Worm (Caenorhabditis elegans) whole organism, L4 larva: Measurements from ENCODE around the gene fbxb-103.

Experiments used
- F37D6.2 ChIP-seq: sonication (generic microtip); optimal IDR thresholded peaks from 2 replicates; lab custom pipeline; 2016; ENCODE audit warnings: mild to moderate bottlenecking, missing genetic modification characterization, missing compliant biosample characterization
- T20F7.1 ChIP-seq: fragments of 200-800 bp; sonication (Bioruptor generic); optimal IDR thresholded peaks from 2 replicates; lab custom pipeline; 2018; ENCODE audit warnings: mild to moderate bottlenecking, missing genetic modification characterization, missing compliant biosample characterization
- Y105C5A.15 ChIP-seq: fragments of 200-800 bp; sonication (Bioruptor generic); IDR thresholded peaks from 2 replicates; pipeline ENCODE4 v1.3.6; 2022; ENCODE audit warnings: missing genetic modification characterization, missing compliant biosample characterization
- Y75B8A.6 ChIP-seq: fragments of 200-800 bp; sonication (Bioruptor generic); IDR thresholded peaks from 2 replicates; pipeline ENCODE4 v1.3.6; 2022; ENCODE audit warnings: missing genetic modification reagents, missing genetic modification characterization, missing compliant biosample characterization
- aha-1 ChIP-seq: fragments of 150-350 bp; peaks from one replicate; lab custom pipeline; 2014; ENCODE audit warnings: missing biosample characterization, missing genetic modification characterization
- ceh-32 ChIP-seq: sonication (generic microtip); optimal IDR thresholded peaks from 2 replicates; lab custom pipeline; 2016; ENCODE audit warnings: mild to moderate bottlenecking, missing genetic modification characterization, missing compliant biosample characterization; ENCODE audit not compliant: poor library complexity
- ceh-44 ChIP-seq: fragments of 200-800 bp; sonication (Bioruptor generic); IDR thresholded peaks from 2 replicates; pipeline ENCODE4 v1.3.6; 2022; ENCODE audit warnings: missing genetic modification reagents, missing genetic modification characterization, missing compliant biosample characterization
- ceh-82 ChIP-seq: sonication (generic microtip); optimal IDR thresholded peaks from 2 replicates; lab custom pipeline; 2017; ENCODE audit warnings: missing biosample characterization, missing genetic modification characterization
- daf-16 ChIP-seq, 3 experiments: sonication (generic microtip); optimal IDR thresholded peaks; 2 replicates each; lab custom pipeline; 2016 to 2017; ENCODE audit warnings: missing genetic modification characterization in 3 of 3, missing genetic modification reagents in 3 of 3, mild to moderate bottlenecking in 2 of 3, missing compliant biosample characterization in 2 of 3, missing biosample characterization in 1 of 3, moderate library complexity in 1 of 3
- dmd-9 ChIP-seq: fragments of 200-800 bp; sonication (Bioruptor generic); IDR thresholded peaks from 2 replicates; pipeline ENCODE4 v1.3.6; 2022; ENCODE audit warnings: missing genetic modification reagents, missing genetic modification characterization, missing compliant biosample characterization
- duxl-1 ChIP-seq: sonication (generic microtip); optimal IDR thresholded peaks from 2 replicates; lab custom pipeline; 2016; ENCODE audit warnings: mild to moderate bottlenecking, missing genetic modification characterization, moderate library complexity, missing compliant biosample characterization; ENCODE audit not compliant: poor library complexity
- dve-1 ChIP-seq: sonication (generic microtip); optimal IDR thresholded peaks from 2 replicates; lab custom pipeline; 2017; ENCODE audit warnings: antibody characterized with exemption, mild to moderate bottlenecking, missing genetic modification characterization, missing compliant biosample characterization; ENCODE audit not compliant: insufficient read depth
- egl-27 ChIP-seq: sonication (generic microtip); optimal IDR thresholded peaks from 3 replicates; lab custom pipeline; 2017; ENCODE audit warnings: missing biosample characterization, missing genetic modification reagents, missing genetic modification characterization
- fkh-10 ChIP-seq: fragments of 150-350 bp; optimal IDR thresholded peaks from 2 replicates; lab custom pipeline; 2014; ENCODE audit warnings: missing biosample characterization, missing genetic modification reagents, missing genetic modification characterization
- fos-1 ChIP-seq: fragments of 150-350 bp; optimal IDR thresholded peaks from 2 replicates; lab custom pipeline; 2014; ENCODE audit warnings: missing biosample characterization, missing genetic modification characterization
- gei-8 ChIP-seq: fragments of 200-800 bp; sonication (Bioruptor generic); optimal IDR thresholded peaks from 2 replicates; lab custom pipeline; 2018; ENCODE audit warnings: mild to moderate bottlenecking, missing genetic modification characterization, missing compliant biosample characterization
- hif-1 ChIP-seq, 2 experiments: sonication (generic microtip); optimal IDR thresholded peaks; 2 replicates each; lab custom pipeline; 2016 to 2017; ENCODE audit warnings: missing compliant biosample characterization in 2 of 2, missing genetic modification characterization in 2 of 2, missing genetic modification reagents in 2 of 2, missing genotype in 2 of 2, mild to moderate bottlenecking in 1 of 2
- hlh-11 ChIP-seq: fragments of 200-800 bp; sonication (Bioruptor generic); optimal IDR thresholded peaks from 2 replicates; lab custom pipeline; 2018; ENCODE audit warnings: mild to moderate bottlenecking, missing genetic modification characterization, missing compliant biosample characterization
- hlh-30 ChIP-seq: sonication (generic microtip); optimal IDR thresholded peaks from 2 replicates; lab custom pipeline; 2017; ENCODE audit warnings: antibody characterized with exemption, mild to moderate bottlenecking, missing genetic modification characterization, missing compliant biosample characterization; ENCODE audit not compliant: insufficient read depth
- jun-1 ChIP-seq: fragments of 150-350 bp; optimal IDR thresholded peaks from 2 replicates; lab custom pipeline; 2014; ENCODE audit warnings: missing biosample characterization, missing genetic modification reagents, missing genetic modification characterization
- lim-7 ChIP-seq: fragments of 200-800 bp; sonication (Bioruptor generic); IDR thresholded peaks from 2 replicates; pipeline ENCODE4 v1.3.6; 2022; ENCODE audit warnings: missing genetic modification characterization, missing compliant biosample characterization
- lin-39 ChIP-seq: fragments of 150-350 bp; optimal IDR thresholded peaks from 2 replicates; lab custom pipeline; 2014; ENCODE audit warnings: missing biosample characterization, missing genetic modification reagents, missing genetic modification characterization
- lsy-2 ChIP-seq, 2 experiments: fragments of 150-350 bp in 1 of 2; sonication (generic microtip) in 1 of 2; optimal IDR thresholded peaks; 2 replicates each; lab custom pipeline; 2014 to 2017; ENCODE audit warnings: missing biosample characterization in 2 of 2, missing genetic modification characterization in 2 of 2
- mep-1 ChIP-seq: fragments of 150-350 bp; sonication (generic microtip); optimal IDR thresholded peaks from 3 replicates; lab custom pipeline; 2014; ENCODE audit warnings: missing biosample characterization, missing genetic modification characterization
- nhr-28 ChIP-seq: fragments of 150-350 bp; optimal IDR thresholded peaks from 2 replicates; lab custom pipeline; 2014; ENCODE audit warnings: missing biosample characterization, missing genetic modification characterization
- nhr-6 ChIP-seq: fragments of 150-350 bp; optimal IDR thresholded peaks from 2 replicates; lab custom pipeline; 2014; ENCODE audit warnings: missing biosample characterization, missing genetic modification characterization
- php-3 ChIP-seq: fragments of 200-800 bp; sonication (Bioruptor generic); IDR thresholded peaks from 2 replicates; pipeline ENCODE4 v1.3.6; 2022; ENCODE audit warnings: missing genetic modification reagents, missing genetic modification characterization, missing compliant biosample characterization
- pqm-1 ChIP-seq: sonication (generic microtip); optimal IDR thresholded peaks from 2 replicates; lab custom pipeline; 2017; ENCODE audit warnings: missing biosample characterization, missing genetic modification characterization
- saeg-2 ChIP-seq: fragments of 200-800 bp; sonication (Bioruptor generic); IDR thresholded peaks from 2 replicates; pipeline ENCODE4 v1.3.6; 2022; ENCODE audit warnings: missing genetic modification reagents, missing genetic modification characterization, missing compliant biosample characterization
- sdz-12 ChIP-seq: fragments of 200-800 bp; sonication (Bioruptor generic); optimal IDR thresholded peaks from 2 replicates; lab custom pipeline; 2018; ENCODE audit warnings: mild to moderate bottlenecking, missing genetic modification characterization, missing compliant biosample characterization
- spr-1 ChIP-seq: sonication (generic microtip); optimal IDR thresholded peaks from 2 replicates; lab custom pipeline; 2016; ENCODE audit warnings: mild to moderate bottlenecking, missing genetic modification characterization, missing compliant biosample characterization
- unc-130 ChIP-seq: sonication (generic microtip); optimal IDR thresholded peaks from 2 replicates; lab custom pipeline; 2016; ENCODE audit warnings: missing genetic modification reagents, missing genetic modification characterization, missing compliant biosample characterization
- unc-62 ChIP-seq, 3 experiments: fragments of 150-350 bp in 1 of 3; sonication (generic microtip); optimal IDR thresholded peaks in 2 of 3; peaks in 1 of 3; 1 replicate in 1 of 3; 2 replicates in 2 of 3; lab custom pipeline; 2014 to 2017; ENCODE audit warnings: missing biosample characterization in 3 of 3, missing genetic modification characterization in 3 of 3, missing genetic modification reagents in 3 of 3, missing genotype in 1 of 3
- vab-7 ChIP-seq: fragments of 200-800 bp; sonication (Bioruptor generic); IDR thresholded peaks from 2 replicates; pipeline ENCODE4 v1.3.6; 2022; ENCODE audit warnings: missing genetic modification reagents, missing genetic modification characterization, missing compliant biosample characterization
- zfp-3 ChIP-seq: fragments of 200-800 bp; sonication (Bioruptor generic); conservative IDR thresholded peaks from 2 replicates; pipeline ENCODE4 v1.3.6; 2022; ENCODE audit warnings: missing genetic modification reagents, missing genetic modification characterization, missing compliant biosample characterization
- zip-2 ChIP-seq: fragments of 150-350 bp; optimal IDR thresholded peaks from 2 replicates; lab custom pipeline; 2014; ENCODE audit warnings: missing biosample characterization, missing genetic modification characterization

Gene fbxb-103

ce11 chrII:3954018-3954417 lies 47.1 kb downstream of the fbxb-103 start:
- TF ChIP-seq gei-8 (no peak), daf-16 (GFP tag; optimal IDR thresholded peaks at IDR 0.05; lab: Kevin White, UChicago) (no peak), daf-16 (tag; optimal IDR thresholded peaks at IDR 0.05; lab: Kevin White, UChicago) (peak; percentile 89), zfp-3 (GFP tag; lab: Robert Waterston, UW) (no peak), hif-1 (tag; optimal IDR thresholded peaks at IDR 0.05; lab: Kevin White, UChicago) (no peak), saeg-2 (GFP tag; lab: Robert Waterston, UW) (no peak), php-3 (GFP tag; lab: Robert Waterston, UW) (peak; percentile 74), aha-1 (tag; lab: Kevin White, UChicago) (no peak), Y105C5A.15 (no peak), Y75B8A.6 (GFP tag; lab: Robert Waterston, UW) (no peak), nhr-6 (tag; lab: Kevin White, UChicago) (peak; percentile 24), nhr-28 (tag; lab: Kevin White, UChicago) (peak; percentile 87), ceh-32 (tag; lab: Kevin White, UChicago) (no peak), hlh-11 (tag; lab: Kevin White, UChicago) (peak; percentile 51), lsy-2 (tag; optimal IDR thresholded peaks at IDR 0.05; lab: Kevin White, UChicago) (no peak), dve-1 (tag; lab: Kevin White, UChicago) (peak; percentile 49), T20F7.1 (GFP tag; lab: Kevin White, UChicago) (peak; percentile 15), pqm-1 (tag; lab: Kevin White, UChicago) (peak; percentile 64)
- TF ChIP-seq, all 104 proteins: peak for 8

DNA sequence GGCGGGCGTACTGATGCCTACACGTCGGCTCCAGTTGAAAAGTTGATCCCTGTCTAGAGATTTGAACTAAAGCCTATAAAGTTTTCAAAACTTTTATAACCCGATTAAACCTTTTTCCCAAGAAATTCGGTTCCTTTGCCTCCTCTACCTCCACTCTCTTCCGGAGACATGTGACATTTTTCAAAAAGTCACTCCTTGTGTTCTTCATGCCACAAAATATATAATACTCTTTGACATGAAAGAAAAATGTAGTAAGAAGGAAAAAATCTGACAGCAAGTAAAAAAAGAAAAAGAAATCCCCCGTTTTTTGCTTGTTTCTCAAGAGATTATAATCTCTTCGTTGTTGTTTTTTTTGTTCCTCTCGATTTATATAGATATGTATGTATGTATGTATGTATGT lies 47.9 kb downstream of the fbxb-103 start:
- TF ChIP-seq mep-1 (tag; lab: Kevin White, UChicago) (peak; percentile 15), vab-7 (GFP tag; lab: Robert Waterston, UW) (no peak), aha-1 (tag; lab: Kevin White, UChicago) (peak; percentile 70), ceh-82 (tag; lab: Kevin White, UChicago) (no peak), fos-1 (no peak), unc-130 (GFP tag; lab: Kevin White, UChicago) (no peak), nhr-28 (tag; lab: Kevin White, UChicago) (peak; percentile 12), dve-1 (tag; lab: Kevin White, UChicago) (peak; percentile 31), hlh-30 (tag; lab: Kevin White, UChicago) (peak; percentile 8), ceh-44 (GFP tag; lab: Robert Waterston, UW) (no peak), duxl-1 (tag; lab: Kevin White, UChicago) (no peak), lsy-2 (tag; optimal IDR thresholded peaks at IDR 0.05; lab: Kevin White, UChicago) (peak in 1 of 2 experiments; percentile 31), pqm-1 (tag; lab: Kevin White, UChicago) (no peak), sdz-12 (no peak), Y75B8A.6 (GFP tag; lab: Robert Waterston, UW) (no peak), spr-1 (tag; lab: Kevin White, UChicago) (no peak), egl-27 (tag; lab: Kevin White, UChicago) (no peak)

ce11 chrII:3955938-3956337 lies 49.0 kb downstream of the fbxb-103 start:
- TF ChIP-seq zip-2 (tag; lab: Kevin White, UChicago), result no peak
- TF ChIP-seq aha-1 (tag; lab: Kevin White, UChicago), result peak; percentile 79
- TF ChIP-seq unc-130 (GFP tag; lab: Kevin White, UChicago), result no peak
- no peak for TF ChIP-seq lim-7 (GFP tag; lab: Robert Waterston, UW)
- TF ChIP-seq F37D6.2 (tag; lab: Kevin White, UChicago), result no peak

ce11 chrII:3956744-3957143 lies 49.8 kb downstream of the fbxb-103 start:
- TF ChIP-seq lsy-2 (tag; optimal IDR thresholded peaks at IDR 0.05; lab: Kevin White, UChicago), result peak in 1 of 2 experiments; percentile 63
- TF ChIP-seq fkh-10 (GFP tag; lab: Kevin White, UChicago), result peak; percentile 16
- peak in 1 of 2 experiments; percentile 1 for TF ChIP-seq daf-16 (GFP tag; optimal IDR thresholded peaks at IDR 0.05; lab: Kevin White, UChicago)
- no peak for TF ChIP-seq daf-16 (tag; optimal IDR thresholded peaks at IDR 0.05; lab: Kevin White, UChicago)
- no peak for TF ChIP-seq hlh-30 (tag; lab: Kevin White, UChicago)
- TF ChIP-seq hlh-11 (tag; lab: Kevin White, UChicago), result peak; percentile 39
- TF ChIP-seq lin-39 (tag; lab: Kevin White, UChicago), result no peak
- TF ChIP-seq nhr-6 (tag; lab: Kevin White, UChicago), result no peak
- peak; percentile 46 for TF ChIP-seq mep-1 (tag; lab: Kevin White, UChicago)
- peak in 1 of 2 experiments; percentile 28 for TF ChIP-seq unc-62 (GFP tag; optimal IDR thresholded peaks at IDR 0.05 in 1 of 2; lab: Kevin White, UChicago)
- TF ChIP-seq unc-62 (tag; optimal IDR thresholded peaks at IDR 0.05; lab: Kevin White, UChicago), result no peak
- peak; percentile 10 for TF ChIP-seq aha-1 (tag; lab: Kevin White, UChicago)
- no peak for TF ChIP-seq dmd-9 (GFP tag; lab: Robert Waterston, UW)
- TF ChIP-seq jun-1 (tag; lab: Kevin White, UChicago), result no peak
